Worm (Caenorhabditis elegans) whole organism, L2 larva: ENCODE data around the gene C03C10.7.

Experiments
- Y55F3AM.14 ChIP-seq: fragments of 200-800 bp; sonication (Bioruptor generic); optimal IDR thresholded peaks from 2 replicates; lab custom pipeline; 2018; ENCODE audit warnings: mild to moderate bottlenecking, missing genetic modification characterization, missing compliant biosample characterization
- aly-2 ChIP-seq: fragments of 150-350 bp; optimal IDR thresholded peaks from 2 replicates; lab custom pipeline; 2014; ENCODE audit warnings: missing biosample characterization, missing genetic modification characterization
- blmp-1 ChIP-seq: sonication (generic microtip); optimal IDR thresholded peaks from 2 replicates; lab custom pipeline; 2017; ENCODE audit warnings: missing genetic modification characterization, mild to moderate bottlenecking, missing compliant biosample characterization, antibody characterized with exemption, moderate library complexity; ENCODE audit not compliant: insufficient read depth
- ceh-82 ChIP-seq: fragments of 150-350 bp; optimal IDR thresholded peaks from 2 replicates; lab custom pipeline; 2014; ENCODE audit warnings: missing biosample characterization, missing genetic modification characterization
- elt-3 ChIP-seq: sonication (generic microtip); optimal IDR thresholded peaks from 2 replicates; lab custom pipeline; 2017; ENCODE audit warnings: missing biosample characterization, missing genetic modification characterization
- fos-1 ChIP-seq: fragments of 150-350 bp; optimal IDR thresholded peaks from 2 replicates; lab custom pipeline; 2014; ENCODE audit warnings: missing biosample characterization, missing genetic modification characterization
- lin-11 ChIP-seq: fragments of 150-350 bp; sonication (generic microtip); optimal IDR thresholded peaks from 2 replicates; lab custom pipeline; 2014; ENCODE audit warnings: missing biosample characterization, missing genetic modification characterization, inconsistent platforms, mixed read lengths
- nhr-10 ChIP-seq: sonication (generic microtip); optimal IDR thresholded peaks from 2 replicates; lab custom pipeline; 2017; ENCODE audit warnings: missing biosample characterization, missing genetic modification characterization
- nhr-11 ChIP-seq: fragments of 150-350 bp; optimal IDR thresholded peaks from 2 replicates; lab custom pipeline; 2014; ENCODE audit warnings: missing biosample characterization, missing genetic modification characterization
- nhr-237 ChIP-seq: fragments of 150-350 bp; optimal IDR thresholded peaks from 2 replicates; lab custom pipeline; 2014; ENCODE audit warnings: missing biosample characterization, missing genetic modification characterization
- skn-1 ChIP-seq: sonication (generic microtip); optimal IDR thresholded peaks from 2 replicates; lab custom pipeline; 2017; ENCODE audit warnings: missing biosample characterization, missing genetic modification characterization
- unc-55 ChIP-seq: fragments of 150-350 bp; sonication (generic microtip); optimal IDR thresholded peaks from 3 replicates; lab custom pipeline; 2014; ENCODE audit warnings: missing biosample characterization, missing genetic modification reagents, missing genetic modification characterization
- ztf-4 ChIP-seq: fragments of 150-350 bp; optimal IDR thresholded peaks from 2 replicates; lab custom pipeline; 2014; ENCODE audit warnings: missing biosample characterization, missing genetic modification characterization

DNA sequence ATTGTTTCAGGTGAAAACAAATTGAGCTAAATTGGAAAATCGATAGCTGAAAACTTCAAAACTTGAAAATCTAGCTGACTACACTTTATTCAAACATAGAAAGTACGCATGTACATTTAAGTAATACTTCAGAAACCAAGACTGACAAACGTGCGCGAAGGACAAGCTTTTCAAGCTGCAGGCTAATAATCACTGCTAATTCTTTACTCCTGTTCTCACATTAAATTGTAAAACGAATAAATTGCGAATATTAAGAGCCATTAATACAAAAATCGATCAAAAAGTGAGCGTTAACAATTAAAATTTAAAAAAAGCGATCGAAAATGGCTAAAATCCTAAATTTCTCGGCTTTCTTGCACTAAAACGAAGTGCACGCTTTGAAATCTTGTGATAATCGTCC is 8.8 kb upstream of the C03C10.7 start:
- no peak for TF ChIP-seq ceh-82 (tag; lab: Kevin White, UChicago)
- no peak for TF ChIP-seq Y55F3AM.14
- no peak for TF ChIP-seq nhr-237 (tag; lab: Kevin White, UChicago)
- TF ChIP-seq skn-1: no peak
- no peak for TF ChIP-seq nhr-11 (tag; lab: Kevin White, UChicago)
- no peak for TF ChIP-seq ztf-4 (tag; lab: Kevin White, UChicago)
- no peak for TF ChIP-seq aly-2 (tag; lab: Kevin White, UChicago)
- no peak for TF ChIP-seq lin-11 (tag; lab: Kevin White, UChicago)
- no peak for TF ChIP-seq elt-3 (tag; lab: Kevin White, UChicago)
- no peak for TF ChIP-seq blmp-1 (tag; lab: Kevin White, UChicago)
- TF ChIP-seq unc-55 (GFP tag; lab: Kevin White, UChicago): no peak
- no peak for TF ChIP-seq fos-1 (tag; lab: Kevin White, UChicago)
- no peak for TF ChIP-seq nhr-10 (tag; lab: Kevin White, UChicago)
